Fruit fly (Drosophila melanogaster) whole organism, embryonic: Measurements from ENCODE around the gene Aprt.

Experiments
- Adf1 ChIP-seq: fragments of 200-800 bp; sonication (Bioruptor generic); IDR thresholded peaks from 2 replicates; pipeline ENCODE4 v1.3.6; 2022; ENCODE audit warnings: missing biosample characterization, missing genetic modification characterization
- CG6654 ChIP-seq: fragments of 200-800 bp; sonication (Bioruptor generic); optimal IDR thresholded peaks from 2 replicates; lab custom pipeline; 2017; ENCODE audit warnings: missing biosample characterization, mild to moderate bottlenecking, missing genetic modification characterization
- CG6689 ChIP-seq: fragments of 200-800 bp; sonication (Bioruptor generic); IDR thresholded peaks from 2 replicates; pipeline ENCODE4 v1.3.6; 2022; ENCODE audit warnings: missing biosample characterization, missing genetic modification characterization
- jumu ChIP-seq: fragments of 200-800 bp; sonication (Bioruptor generic); optimal IDR thresholded peaks from 3 replicates; lab custom pipeline; 2016; ENCODE audit warnings: missing biosample characterization, missing genetic modification characterization

The Aprt gene

DNA sequence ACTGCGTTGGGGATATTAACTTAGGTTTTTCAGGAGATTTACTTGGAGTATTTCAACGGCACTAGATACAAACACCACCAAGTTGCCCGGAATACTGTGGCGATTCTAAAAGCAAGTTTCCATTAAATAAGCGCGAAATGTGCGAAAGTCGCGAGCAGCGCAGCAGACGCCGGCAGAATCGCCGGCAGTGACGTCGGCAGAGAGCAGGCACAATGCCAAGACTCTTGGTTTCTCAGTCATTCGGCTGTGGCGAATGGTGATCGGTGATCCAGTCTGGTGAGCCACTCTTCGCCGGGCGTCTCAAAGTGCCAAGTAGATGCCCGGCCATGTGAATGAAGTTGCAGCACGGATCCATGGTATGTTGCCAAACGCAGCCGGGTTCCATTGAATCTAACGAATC lies 49.8 kb downstream of the Aprt start, which contains the start of gene Cpr62Bb:
Gene Cpr62Bb, minus strand, starts transcription at position 101 of the 400 bp plus-strand sequence.
- TF ChIP-seq CG6654 (GFP tag; lab: Kevin White, UChicago) (no peak), jumu (GFP tag; lab: Kevin White, UChicago) (no peak), CG6689 (GFP tag; lab: Robert Waterston, UW) (no peak), Adf1 (GFP tag; lab: Robert Waterston, UW) (peak; percentile 10; the same call in 1 of the 2 replicates)
